Fruit fly (Drosophila melanogaster) whole organism, pupa: ENCODE results near the gene heca.

Experiments used
- CG13204 ChIP-seq: fragments of 200-800 bp; sonication (Bioruptor generic); optimal IDR thresholded peaks from 2 replicates; lab custom pipeline; 2018; ENCODE audit warnings: missing biosample characterization, mild to moderate bottlenecking, missing genetic modification characterization, moderate library complexity
- CG14655 ChIP-seq: fragments of 200-800 bp; sonication (Bioruptor generic); optimal IDR thresholded peaks from 3 replicates; lab custom pipeline; 2017; ENCODE audit warnings: mild to moderate bottlenecking, missing biosample characterization, missing genetic modification reagents, missing genetic modification characterization
- CG17806 ChIP-seq: fragments of 200-800 bp; sonication (Bioruptor generic); optimal IDR thresholded peaks from 2 replicates; lab custom pipeline; 2018; ENCODE audit warnings: missing biosample characterization, mild to moderate bottlenecking, missing genetic modification characterization, moderate library complexity
- CG4496 ChIP-seq: fragments of 200-800 bp; sonication (Bioruptor generic); IDR thresholded peaks from 3 replicates; pipeline ENCODE4 v1.3.6; 2022; ENCODE audit warnings: missing biosample characterization, missing genetic modification characterization
- CG8301 ChIP-seq: fragments of 200-800 bp; sonication (Bioruptor generic); optimal IDR thresholded peaks from 2 replicates; lab custom pipeline; 2018; ENCODE audit warnings: missing biosample characterization, mild to moderate bottlenecking, missing genetic modification characterization
- Pif1B ChIP-seq: fragments of 200-800 bp; sonication (Bioruptor generic); optimal IDR thresholded peaks from 3 replicates; lab custom pipeline; 2016; ENCODE audit warnings: missing biosample characterization, missing genetic modification characterization

- TF ChIP-seq CG13204 (GFP tag; lab: Kevin White, UChicago) (no peak), CG17806 (no peak), Pif1B (no peak), CG8301 (tag; lab: Kevin White, UChicago) (peak; percentile 35), CG14655 (GFP tag; lab: Kevin White, UChicago) (peak; percentile 44), CG4496 (GFP tag; lab: Robert Waterston, UW) (peak; percentile 75; the same call in 2 of the 3 replicates)
Observed at dm6 chr3R:30343048-30343447, 65.3 kb downstream of the heca start.
